Fruit fly (Drosophila melanogaster) whole organism, pupa: ENCODE data around the gene CG7739.

Source experiments
- CG10348 ChIP-seq: fragments of 200-800 bp; sonication (Bioruptor generic); IDR thresholded peaks from 2 replicates; pipeline ENCODE4 v1.3.6; 2022; ENCODE audit warnings: missing biosample characterization, missing genetic modification characterization
- CG12605 ChIP-seq: fragments of 200-800 bp; sonication (Bioruptor generic); IDR thresholded peaks from 2 replicates; pipeline ENCODE4 v1.3.6; 2022; ENCODE audit warnings: missing biosample characterization, missing genetic modification characterization
- CG13204 ChIP-seq: fragments of 200-800 bp; sonication (Bioruptor generic); optimal IDR thresholded peaks from 2 replicates; lab custom pipeline; 2018; ENCODE audit warnings: missing biosample characterization, mild to moderate bottlenecking, missing genetic modification characterization, moderate library complexity
- CG14655 ChIP-seq: fragments of 200-800 bp; sonication (Bioruptor generic); optimal IDR thresholded peaks from 3 replicates; lab custom pipeline; 2017; ENCODE audit warnings: mild to moderate bottlenecking, missing biosample characterization, missing genetic modification reagents, missing genetic modification characterization
- CG15710 ChIP-seq: fragments of 200-800 bp; sonication (Bioruptor generic); optimal IDR thresholded peaks from 2 replicates; lab custom pipeline; 2018; ENCODE audit warnings: missing biosample characterization, mild to moderate bottlenecking, missing genetic modification characterization, moderate library complexity
- CG17806 ChIP-seq: fragments of 200-800 bp; sonication (Bioruptor generic); optimal IDR thresholded peaks from 2 replicates; lab custom pipeline; 2018; ENCODE audit warnings: missing biosample characterization, mild to moderate bottlenecking, missing genetic modification characterization, moderate library complexity
- CG32121 ChIP-seq: fragments of 200-800 bp; sonication (Bioruptor generic); IDR thresholded peaks from 2 replicates; pipeline ENCODE4 v1.3.6; 2022; ENCODE audit warnings: missing biosample characterization, missing genetic modification characterization
- CG34367 ChIP-seq: fragments of 200-800 bp; sonication (Bioruptor generic); optimal IDR thresholded peaks from 2 replicates; lab custom pipeline; 2018; ENCODE audit warnings: missing biosample characterization, mild to moderate bottlenecking, missing genetic modification characterization
- CG4496 ChIP-seq: fragments of 200-800 bp; sonication (Bioruptor generic); IDR thresholded peaks from 3 replicates; pipeline ENCODE4 v1.3.6; 2022; ENCODE audit warnings: missing biosample characterization, missing genetic modification characterization
- CG8159 ChIP-seq: fragments of 200-800 bp; sonication (Bioruptor generic); optimal IDR thresholded peaks from 3 replicates; lab custom pipeline; 2018; ENCODE audit warnings: missing biosample characterization, mild to moderate bottlenecking, missing genetic modification characterization, moderate library complexity
- CG8301 ChIP-seq: fragments of 200-800 bp; sonication (Bioruptor generic); optimal IDR thresholded peaks from 2 replicates; lab custom pipeline; 2018; ENCODE audit warnings: missing biosample characterization, mild to moderate bottlenecking, missing genetic modification characterization
- CG9948 ChIP-seq: fragments of 200-800 bp; sonication (Bioruptor generic); optimal IDR thresholded peaks from 2 replicates; lab custom pipeline; 2018; ENCODE audit warnings: missing biosample characterization, mild to moderate bottlenecking, missing genetic modification characterization, moderate library complexity
- D1 ChIP-seq: fragments of 200-800 bp; sonication (Bioruptor generic); optimal IDR thresholded peaks from 2 replicates; lab custom pipeline; 2018; ENCODE audit warnings: missing biosample characterization, mild to moderate bottlenecking, missing genetic modification characterization, moderate library complexity
- EcR ChIP-seq: fragments of 200-800 bp; sonication (Bioruptor generic); optimal IDR thresholded peaks from 3 replicates; lab custom pipeline; 2019; ENCODE audit warnings: missing biosample characterization, missing genetic modification characterization, mild to moderate bottlenecking, moderate library complexity, missing genetic modification reagents
- Ets98B ChIP-seq: fragments of 200-800 bp; sonication (Bioruptor generic); IDR thresholded peaks from 2 replicates; pipeline ENCODE4 v1.3.6; 2022; ENCODE audit warnings: missing biosample characterization, missing genetic modification characterization
- Pif1A ChIP-seq: fragments of 200-800 bp; sonication (Bioruptor generic); optimal IDR thresholded peaks from 3 replicates; lab custom pipeline; 2016; ENCODE audit warnings: missing biosample characterization, missing genetic modification characterization
- Pif1B ChIP-seq: fragments of 200-800 bp; sonication (Bioruptor generic); optimal IDR thresholded peaks from 3 replicates; lab custom pipeline; 2016; ENCODE audit warnings: missing biosample characterization, missing genetic modification characterization
- Snoo ChIP-seq: fragments of 200-800 bp; sonication (Bioruptor generic); optimal IDR thresholded peaks from 3 replicates; lab custom pipeline; 2017; ENCODE audit warnings: missing biosample characterization, mild to moderate bottlenecking, missing genetic modification characterization, inconsistent platforms
- fd96Ca ChIP-seq: fragments of 200-800 bp; sonication (Bioruptor generic); IDR thresholded peaks from 3 replicates; pipeline ENCODE4 v1.3.6; 2022; ENCODE audit warnings: missing biosample characterization, missing genetic modification characterization
- gl ChIP-seq: fragments of 200-800 bp; sonication (Bioruptor generic); optimal IDR thresholded peaks from 2 replicates; lab custom pipeline; 2018; ENCODE audit warnings: missing biosample characterization, mild to moderate bottlenecking, missing genetic modification characterization
- rn ChIP-seq: fragments of 200-800 bp; sonication (Bioruptor generic); IDR thresholded peaks from 2 replicates; pipeline ENCODE4 v1.3.6; 2022; ENCODE audit warnings: missing biosample characterization, missing genetic modification characterization

Gene CG7739

dm6 chr3L:15592536-15593260 is 29.8 kb upstream of the CG7739 start:
- TF ChIP-seq CG12605 (GFP tag; lab: Robert Waterston, UW): 0 out of 2 replicates have a peak, but pooled peaks have one; percentile 12
- TF ChIP-seq CG17806: no peak
- peak; percentile 18 for TF ChIP-seq Snoo (tag; lab: Kevin White, UChicago)
- peak; percentile 26 for TF ChIP-seq Pif1A (GFP tag; lab: Kevin White, UChicago)
- TF ChIP-seq CG10348: no peak
- TF ChIP-seq CG32121 (GFP tag; lab: Robert Waterston, UW): peak; percentile 62
- no peak for TF ChIP-seq D1 (tag; lab: Kevin White, UChicago)
- TF ChIP-seq Ets98B (GFP tag; lab: Robert Waterston, UW): peak; percentile 61
- peak; percentile 42 for TF ChIP-seq CG9948 (tag; lab: Kevin White, UChicago)
- TF ChIP-seq rn (GFP tag; lab: Robert Waterston, UW): no peak
- no peak for TF ChIP-seq CG34367 (tag; lab: Kevin White, UChicago)
- peak; percentile 57 for TF ChIP-seq CG14655
- no peak for TF ChIP-seq CG4496 (GFP tag; lab: Robert Waterston, UW)
- peak; percentile 23 for TF ChIP-seq CG8159 (tag; lab: Kevin White, UChicago)
- peak; percentile 53 for TF ChIP-seq fd96Ca (GFP tag; lab: Robert Waterston, UW)
- no peak for TF ChIP-seq gl (tag; lab: Kevin White, UChicago)
- no peak for TF ChIP-seq EcR (GFP tag; lab: Kevin White, UChicago)
- TF ChIP-seq Pif1B: no peak
- TF ChIP-seq CG8301 (tag; lab: Kevin White, UChicago): peak; percentile 42
- TF ChIP-seq CG15710: peak; percentile 11
- no peak for TF ChIP-seq CG13204 (GFP tag; lab: Kevin White, UChicago)

DNA sequence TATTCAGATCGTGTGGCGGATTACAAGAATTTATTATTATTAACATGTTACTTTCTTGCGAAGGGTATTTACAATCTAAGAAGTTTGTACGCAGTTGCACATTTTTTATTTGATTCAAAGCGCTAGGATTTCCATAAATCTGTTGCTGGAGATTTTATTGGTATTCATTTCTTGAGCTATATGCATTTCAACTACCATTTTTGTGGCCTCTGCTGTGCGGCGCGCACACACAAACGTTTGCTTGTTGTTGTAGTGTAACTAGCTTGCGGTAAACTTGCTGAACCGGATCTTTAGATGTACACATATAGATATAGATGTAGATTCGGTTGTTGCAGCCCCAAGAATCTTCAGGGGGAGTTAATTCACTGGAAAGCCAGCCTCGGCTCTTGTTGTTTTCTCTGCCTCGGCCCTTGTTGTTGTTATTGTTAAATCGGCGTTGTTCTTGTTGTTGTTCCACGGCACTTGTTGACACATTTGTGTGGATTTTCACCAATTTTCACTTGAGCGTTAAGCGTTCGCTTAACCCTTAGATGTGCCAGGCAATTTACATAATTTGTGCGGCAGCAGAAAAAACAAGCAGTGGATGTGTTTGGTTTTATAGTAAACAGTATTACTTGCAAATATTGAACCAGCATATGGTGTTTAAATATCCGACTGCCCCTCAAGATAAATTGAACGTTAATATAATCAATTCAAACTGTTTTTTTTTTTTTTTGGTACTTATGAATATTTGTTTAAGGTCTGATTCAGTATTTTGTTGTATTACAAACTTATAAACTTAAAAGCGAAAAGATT is 28.1 kb upstream of the CG7739 start:
- TF ChIP-seq fd96Ca (GFP tag; lab: Robert Waterston, UW) (no peak), EcR (GFP tag; lab: Kevin White, UChicago) (peak; percentile 28), CG8159 (tag; lab: Kevin White, UChicago) (no peak), CG8301 (tag; lab: Kevin White, UChicago) (no peak), Ets98B (GFP tag; lab: Robert Waterston, UW) (no peak), Snoo (tag; lab: Kevin White, UChicago) (no peak), CG32121 (GFP tag; lab: Robert Waterston, UW) (no peak), Pif1A (GFP tag; lab: Kevin White, UChicago) (peak; percentile 6)
- TF ChIP-seq, all 21 proteins: peak for 2

DNA sequence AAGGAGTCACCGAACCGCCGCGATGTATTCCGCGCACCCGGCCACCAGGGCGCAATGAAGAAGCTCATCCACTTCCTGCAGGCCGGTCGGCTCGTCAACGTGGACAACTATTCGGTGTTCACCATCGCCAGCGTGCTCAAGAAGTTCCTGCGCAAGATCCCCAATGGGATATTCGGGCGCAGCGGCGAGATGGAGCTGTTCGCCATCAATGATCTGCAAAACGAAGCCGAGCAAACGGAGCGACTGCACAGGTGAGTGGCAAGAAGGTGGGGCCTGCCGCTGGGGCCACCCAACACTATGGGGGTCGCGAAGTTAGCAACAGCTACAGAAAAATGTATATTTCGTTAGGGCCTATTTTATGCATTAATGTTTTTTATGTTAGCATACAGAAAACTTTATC is 26.9 kb upstream of the CG7739 start:
- TF ChIP-seq Snoo (tag; lab: Kevin White, UChicago) (no peak), CG8159 (tag; lab: Kevin White, UChicago) (no peak), CG9948 (tag; lab: Kevin White, UChicago) (no peak), CG13204 (GFP tag; lab: Kevin White, UChicago) (no peak), Pif1A (GFP tag; lab: Kevin White, UChicago) (no peak), CG14655 (peak; percentile 7), CG15710 (no peak), CG12605 (GFP tag; lab: Robert Waterston, UW) (no peak), EcR (GFP tag; lab: Kevin White, UChicago) (no peak), rn (GFP tag; lab: Robert Waterston, UW) (no peak), Ets98B (GFP tag; lab: Robert Waterston, UW) (peak; percentile 39), CG34367 (tag; lab: Kevin White, UChicago) (no peak), D1 (tag; lab: Kevin White, UChicago) (no peak), CG8301 (tag; lab: Kevin White, UChicago) (no peak), CG4496 (GFP tag; lab: Robert Waterston, UW) (peak; percentile 60; the same call in 2 of the 3 replicates), CG32121 (GFP tag; lab: Robert Waterston, UW) (0 out of 2 replicates have a peak, but pooled peaks have one; percentile 31), fd96Ca (GFP tag; lab: Robert Waterston, UW) (no peak), gl (tag; lab: Kevin White, UChicago) (no peak), CG17806 (no peak), CG10348 (no peak), Pif1B (no peak)

DNA sequence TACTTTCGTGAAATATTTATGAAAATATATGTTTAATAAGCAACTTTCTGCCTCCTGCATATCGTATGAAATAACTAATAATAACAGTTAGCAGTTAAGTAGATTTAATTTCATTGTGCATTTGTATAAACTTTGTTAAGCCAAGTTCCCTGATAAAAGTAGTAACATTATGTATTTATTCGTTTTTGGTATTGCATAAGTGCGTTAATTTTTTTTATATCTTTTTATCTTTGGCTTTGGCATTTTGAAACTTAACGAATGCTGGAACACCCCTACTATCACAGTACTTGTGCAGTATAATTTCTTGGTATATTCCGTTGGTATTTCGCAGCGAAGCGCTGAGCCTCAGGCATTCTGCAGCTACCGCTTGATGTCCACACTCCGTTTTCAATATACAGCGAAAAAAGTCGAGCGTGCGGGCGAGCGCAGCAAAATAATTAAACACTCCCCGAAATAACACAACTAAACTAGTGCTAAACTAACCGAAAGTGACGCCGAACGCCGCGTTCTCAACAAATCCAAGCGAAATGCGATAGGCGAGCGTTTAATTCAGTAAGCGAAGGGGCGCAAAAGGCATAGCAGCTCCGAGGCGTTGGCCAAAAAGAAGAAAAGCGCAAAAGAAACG is 25.8 kb upstream of the CG7739 start, which contains the start of gene RhoGAP71E:
Gene RhoGAP71E (plus strand): TSS at position 347 of the 625 bp plus-strand sequence.
- TF ChIP-seq CG15710: peak; percentile 2
- TF ChIP-seq CG9948 (tag; lab: Kevin White, UChicago): peak; percentile 2
- no peak for TF ChIP-seq Pif1A (GFP tag; lab: Kevin White, UChicago)
- peak; percentile 73 for TF ChIP-seq CG4496 (GFP tag; lab: Robert Waterston, UW)
- TF ChIP-seq CG8301 (tag; lab: Kevin White, UChicago): peak; percentile 18
- TF ChIP-seq CG10348: no peak
- TF ChIP-seq Ets98B (GFP tag; lab: Robert Waterston, UW): peak; percentile 54
- no peak for TF ChIP-seq gl (tag; lab: Kevin White, UChicago)
- no peak for TF ChIP-seq Pif1B
- no peak for TF ChIP-seq CG13204 (GFP tag; lab: Kevin White, UChicago)
- peak; percentile 33 for TF ChIP-seq EcR (GFP tag; lab: Kevin White, UChicago)
- no peak for TF ChIP-seq CG14655
- TF ChIP-seq CG12605 (GFP tag; lab: Robert Waterston, UW): 0 out of 2 replicates have a peak, but pooled peaks have one; percentile 36
- no peak for TF ChIP-seq D1 (tag; lab: Kevin White, UChicago)
- no peak for TF ChIP-seq rn (GFP tag; lab: Robert Waterston, UW)
- peak; percentile 36 for TF ChIP-seq CG8159 (tag; lab: Kevin White, UChicago)
- no peak for TF ChIP-seq CG17806
- TF ChIP-seq fd96Ca (GFP tag; lab: Robert Waterston, UW): peak; percentile 51; the same call in 1 of the 3 replicates
- TF ChIP-seq Snoo (tag; lab: Kevin White, UChicago): peak; percentile 20
- TF ChIP-seq CG32121 (GFP tag; lab: Robert Waterston, UW): peak; percentile 32
- peak; percentile 12 for TF ChIP-seq CG34367 (tag; lab: Kevin White, UChicago)
